Worm (Caenorhabditis elegans): Measurements from ENCODE around the gene sri-46.

sri-46 gene

ce11 chrII:698453-698852, 27.5 kb upstream of the sri-46 start:
- TF ChIP-seq egrh-3 (GFP tag; IDR thresholded peaks at IDR 0.05): peak; percentile 50; the same call in 1 of the 2 replicates
- TF ChIP-seq ztf-25 (GFP tag; IDR thresholded peaks at IDR 0.05): 0 out of 2 replicates have a peak, but pooled peaks have one; percentile 12
- peak; percentile 18; the same call in 1 of the 2 replicates for TF ChIP-seq D2030.7 (GFP tag; IDR thresholded peaks at IDR 0.05)
- TF ChIP-seq attf-6 (GFP tag; IDR thresholded peaks at IDR 0.05): 0 out of 2 replicates have a peak, but pooled peaks have one; percentile 45
- TF ChIP-seq lin-26 (GFP tag; IDR thresholded peaks at IDR 0.05): 0 out of 2 replicates have a peak, but pooled peaks have one; percentile 11
- 0 out of 2 replicates have a peak, but pooled peaks have one; percentile 36 for TF ChIP-seq madf-6 (GFP tag; IDR thresholded peaks at IDR 0.05)
- TF ChIP-seq F33H1.4 (GFP tag; IDR thresholded peaks at IDR 0.05): peak; percentile 64; the same call in 1 of the 2 replicates
- TF ChIP-seq ceh-91 (GFP tag; IDR thresholded peaks at IDR 0.05): peak; percentile 44
- 0 out of 2 replicates have a peak, but pooled peaks have one; percentile 44 for TF ChIP-seq F37B4.10 (GFP tag; IDR thresholded peaks at IDR 0.05)
- TF ChIP-seq aptf-2 (GFP tag; conservative IDR thresholded peaks at IDR 0.05): peak; percentile 21; the same call in 1 of the 2 replicates

ce11 chrII:696776-697532, 26.0 kb upstream of the sri-46 start:
- TF ChIP-seq C17E4.6 (GFP tag; IDR thresholded peaks at IDR 0.05) (0 out of 2 replicates have a peak, but pooled peaks have one; percentile 22), hsf-1 (GFP tag; IDR thresholded peaks at IDR 0.05) (peak; percentile 73; the same call in 1 of the 2 replicates), madf-6 (GFP tag; IDR thresholded peaks at IDR 0.05) (0 out of 2 replicates have a peak, but pooled peaks have one; percentile 18), aptf-2 (GFP tag; conservative IDR thresholded peaks at IDR 0.05) (0 out of 2 replicates have a peak, but pooled peaks have one; percentile 13), madf-3 (GFP tag; IDR thresholded peaks at IDR 0.05) (peak; percentile 93), ceh-100 (GFP tag; IDR thresholded peaks at IDR 0.05) (0 out of 2 replicates have a peak, but pooled peaks have one; percentile 31), Y95B8A.8 (GFP tag; IDR thresholded peaks at IDR 0.05) (0 out of 2 replicates have a peak, but pooled peaks have one; percentile 20), F33H1.4 (GFP tag; IDR thresholded peaks at IDR 0.05) (peak; percentile 78), lin-26 (GFP tag; IDR thresholded peaks at IDR 0.05) (peak; percentile 73), let-526 (GFP tag; IDR thresholded peaks at IDR 0.05) (0 out of 2 replicates have a peak, but pooled peaks have one; percentile 47), attf-3 (GFP tag; conservative IDR thresholded peaks at IDR 0.05) (0 out of 2 replicates have a peak, but pooled peaks have one; percentile 8), dox-1 (GFP tag; IDR thresholded peaks at IDR 0.05) (peak; percentile 51; the same call in 1 of the 2 replicates), egrh-3 (GFP tag; IDR thresholded peaks at IDR 0.05) (peak; percentile 81; the same call in 1 of the 2 replicates), attf-6 (GFP tag; IDR thresholded peaks at IDR 0.05) (0 out of 2 replicates have a peak, but pooled peaks have one; percentile 27), ceh-91 (GFP tag; IDR thresholded peaks at IDR 0.05) (peak; percentile 41; the same call in 1 of the 2 replicates), ztf-6 (GFP tag; IDR thresholded peaks at IDR 0.05) (0 out of 2 replicates have a peak, but pooled peaks have one; percentile 54), nfya-2 (GFP tag; IDR thresholded peaks at IDR 0.05) (0 out of 2 replicates have a peak, but pooled peaks have one; percentile 74), ceh-58 (GFP tag; IDR thresholded peaks at IDR 0.05) (peak; percentile 98), madf-8 (GFP tag; conservative IDR thresholded peaks at IDR 0.05) (peak; percentile 31), aptf-3 (GFP tag; IDR thresholded peaks at IDR 0.05) (0 out of 2 replicates have a peak, but pooled peaks have one; percentile 75), Y53G8AR.9 (GFP tag; conservative IDR thresholded peaks at IDR 0.05) (peak; percentile 85), C06A6.2 (GFP tag; conservative IDR thresholded peaks at IDR 0.05) (peak; percentile 46; the same call in 1 of the 2 replicates), egl-44 (GFP tag; IDR thresholded peaks at IDR 0.05) (0 out of 2 replicates have a peak, but pooled peaks have one; percentile 75), Y56A3A.18 (GFP tag; IDR thresholded peaks at IDR 0.05) (peak; percentile 12; the same call in 1 of the 2 replicates), ztf-28 (GFP tag; IDR thresholded peaks at IDR 0.05) (peak; percentile 79), mcd-1 (GFP tag; IDR thresholded peaks at IDR 0.05) (0 out of 2 replicates have a peak, but pooled peaks have one; percentile 10), ztf-25 (GFP tag; IDR thresholded peaks at IDR 0.05) (peak; percentile 64; the same call in 1 of the 2 replicates), K11D2.4 (GFP tag; IDR thresholded peaks at IDR 0.05) (0 out of 2 replicates have a peak, but pooled peaks have one; percentile 44), lag-1 (GFP tag; IDR thresholded peaks at IDR 0.05) (peak; percentile 87; the same call in 1 of the 2 replicates), bed-1 (GFP tag; IDR thresholded peaks at IDR 0.05) (peak; percentile 88; the same call in 1 of the 2 replicates), hmg-20 (GFP tag; IDR thresholded peaks at IDR 0.05) (0 out of 2 replicates have a peak, but pooled peaks have one; percentile 32), egl-18 (GFP tag; IDR thresholded peaks at IDR 0.05) (peak; percentile 74; the same call in 1 of the 2 replicates), ceh-40 (GFP tag; IDR thresholded peaks at IDR 0.05) (peak; percentile 59; the same call in 1 of the 2 replicates), F39B2.1 (GFP tag; IDR thresholded peaks at IDR 0.05) (peak; percentile 78; the same call in 1 of the 2 replicates), cebp-2 (GFP tag; IDR thresholded peaks at IDR 0.05) (peak; percentile 84; the same call in 1 of the 2 replicates)
